Fruit fly (Drosophila melanogaster): ENCODE results near the gene CG6761.

DNA sequence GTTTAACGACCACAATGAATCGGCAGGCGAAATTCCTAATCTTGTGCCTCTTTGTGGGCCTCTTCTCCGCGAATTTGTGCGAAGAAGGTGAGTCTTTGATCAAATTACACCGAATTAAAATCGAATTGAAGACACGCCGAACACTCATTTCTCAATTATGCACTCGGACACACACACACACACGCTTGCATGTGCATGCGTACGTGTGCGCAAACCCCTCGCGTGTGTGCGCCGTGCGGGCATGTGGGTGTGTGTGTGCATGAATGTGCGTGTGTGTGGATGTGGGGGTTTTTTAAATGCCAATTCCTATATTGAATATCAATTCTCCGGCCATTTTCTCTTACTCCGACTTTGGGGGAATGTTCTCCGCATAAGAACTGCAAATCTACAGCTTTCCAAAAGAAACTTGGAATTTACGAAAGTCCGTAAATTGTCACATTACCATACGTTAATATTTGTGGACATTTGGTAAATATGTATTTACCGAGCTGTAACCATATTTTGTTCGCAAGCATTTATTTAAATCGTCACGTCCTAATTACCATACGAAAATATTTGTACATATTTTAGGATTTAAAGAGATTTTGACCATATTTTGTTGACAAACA is 11.2 kb upstream of the CG6761 start:
- TF ChIP-seq pan (optimal IDR thresholded peaks at IDR 0.05) (no peak), psq (optimal IDR thresholded peaks at IDR 0.05) (no peak), usp (GFP tag; optimal IDR thresholded peaks at IDR 0.05) (no peak), EcR (GFP tag; optimal IDR thresholded peaks at IDR 0.05) (no peak), Dll (optimal IDR thresholded peaks at IDR 0.05) (no peak)
